Worm (Caenorhabditis elegans): Measurements from ENCODE around the gene T21D12.7.

- TF ChIP-seq hmg-4 (GFP tag; optimal IDR thresholded peaks at IDR 0.05) (no peak), ets-7 (tag; optimal IDR thresholded peaks at IDR 0.05) (no peak), F13C5.2 (tag; optimal IDR thresholded peaks at IDR 0.05) (no peak), ama-1 (optimal IDR thresholded peaks at IDR 0.05) (no peak), scrt-1 (GFP tag; IDR thresholded peaks at IDR 0.05) (no peak), flt-1 (GFP tag; IDR thresholded peaks at IDR 0.05) (no peak), pes-1 (GFP tag; IDR thresholded peaks at IDR 0.05) (no peak), tbx-37 (GFP tag; conservative IDR thresholded peaks at IDR 0.05) (no peak), ceh-13 (GFP tag; optimal IDR thresholded peaks at IDR 0.05) (no peak), hnd-1 (tag; optimal IDR thresholded peaks at IDR 0.05) (no peak), ceh-36 (tag; optimal IDR thresholded peaks at IDR 0.05) (no peak), sea-1 (GFP tag; conservative IDR thresholded peaks at IDR 0.05) (no peak), B0310.2 (tag; optimal IDR thresholded peaks at IDR 0.05) (no peak), aly-1 (tag; optimal IDR thresholded peaks at IDR 0.05) (no peak)
Observed at ce11 chrIV:337128-337646, 45.9 kb upstream of the T21D12.7 start, which contains the start of gene pxmp-4.

Measured in whole organism, early embryonic.